Worm (Caenorhabditis elegans) whole organism, early embryonic: ENCODE data around the gene C33D9.13.

Experiments used
- ceh-13 ChIP-seq: fragments of 200-800 bp; sonication (Bioruptor generic); optimal IDR thresholded peaks from 2 replicates; lab custom pipeline; 2018; ENCODE audit warnings: mild to moderate bottlenecking, missing genetic modification characterization, missing compliant biosample characterization
- ceh-36 ChIP-seq: sonication (generic microtip); optimal IDR thresholded peaks from 2 replicates; lab custom pipeline; 2016; ENCODE audit warnings: missing genetic modification characterization, inconsistent platforms, missing compliant biosample characterization
- scrt-1 ChIP-seq: fragments of 200-800 bp; sonication (Bioruptor generic); IDR thresholded peaks from 2 replicates; pipeline ENCODE4 v1.3.6; 2022; ENCODE audit warnings: missing genetic modification characterization, missing compliant biosample characterization

DNA sequence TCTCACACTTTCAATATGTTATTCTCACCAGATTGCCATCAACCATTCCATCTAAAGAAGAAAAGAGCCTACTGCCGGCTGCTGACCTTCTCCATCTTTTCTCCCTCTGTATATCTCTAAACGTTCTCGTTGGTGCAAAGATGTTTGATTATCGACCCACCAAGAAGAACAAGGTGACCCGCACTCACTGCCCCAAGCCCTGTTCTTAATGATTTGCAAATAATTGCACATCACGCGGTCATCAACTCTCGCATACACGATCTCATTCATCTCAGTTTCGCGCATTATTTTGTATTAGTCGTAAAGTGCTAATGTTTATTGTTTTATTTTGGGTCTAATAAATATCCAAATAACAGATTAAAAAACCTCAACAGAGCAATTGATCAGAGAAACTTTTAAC is 34.4 kb upstream of the C33D9.13 start:
- TF ChIP-seq ceh-13 (no peak), scrt-1 (GFP tag; lab: Robert Waterston, UW) (no peak), ceh-36 (tag; lab: Kevin White, UChicago) (no peak)
